Fruit fly (Drosophila melanogaster): ENCODE measurements around the gene DPCoAC.

DNA sequence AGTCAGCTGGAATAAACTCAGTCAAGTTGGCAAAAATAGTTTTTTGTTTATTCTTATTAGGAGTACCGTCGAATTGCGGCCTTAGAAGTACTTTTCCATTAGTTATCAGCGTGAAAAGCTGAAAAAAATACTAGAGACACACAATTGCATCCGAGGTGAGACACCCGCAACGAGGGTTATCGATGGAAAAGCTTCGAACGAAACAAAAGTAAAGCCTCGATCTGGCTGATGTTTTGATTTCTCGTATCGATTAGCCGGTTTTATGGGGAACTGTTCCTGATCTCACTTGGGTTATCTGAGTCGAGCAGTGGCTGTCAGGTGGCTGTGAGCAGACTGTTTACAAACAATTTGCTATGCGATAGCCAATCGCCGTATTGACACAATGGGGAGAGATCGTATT, 13.7 kb downstream of the DPCoAC start:
- TF ChIP-seq CG7101 (tag; optimal IDR thresholded peaks at IDR 0.05): no peak
- no peak for TF ChIP-seq kay (GFP tag; ENCODE audit: borderline replicate concordance)
- no peak for TF ChIP-seq CG7045 (GFP tag; optimal IDR thresholded peaks at IDR 0.05)
- no peak for TF ChIP-seq CG5204 (GFP tag; optimal IDR thresholded peaks at IDR 0.05)
- no peak for TF ChIP-seq CG1620 (GFP tag; optimal IDR thresholded peaks at IDR 0.05)
- TF ChIP-seq toe (GFP tag; optimal IDR thresholded peaks at IDR 0.05): no peak
- TF ChIP-seq CG33017 (tag; optimal IDR thresholded peaks at IDR 0.05): no peak
- TF ChIP-seq bab1 (GFP tag; optimal IDR thresholded peaks at IDR 0.05): no peak
- TF ChIP-seq Mnt (GFP tag; optimal IDR thresholded peaks at IDR 0.05): no peak
- TF ChIP-seq cic (GFP tag; optimal IDR thresholded peaks at IDR 0.05): peak; percentile 31
- no peak for TF ChIP-seq CG12768 (GFP tag; optimal IDR thresholded peaks at IDR 0.05)
- no peak for TF ChIP-seq CG11617 (GFP tag; optimal IDR thresholded peaks at IDR 0.05)
